Worm (Caenorhabditis elegans) whole organism, midembryonic: ENCODE measurements around the gene C02B10.3.

Experiments used
- cog-1 ChIP-seq: sonication (generic microtip); optimal IDR thresholded peaks from 2 replicates; lab custom pipeline; 2016; ENCODE audit warnings: missing genetic modification characterization, missing compliant biosample characterization
- flt-1 ChIP-seq: fragments of 200-800 bp; sonication (Bioruptor generic); IDR thresholded peaks from 2 replicates; pipeline ENCODE4 v1.3.6; 2022; ENCODE audit warnings: missing genetic modification characterization, missing compliant biosample characterization
- tab-1 ChIP-seq: fragments of 200-800 bp; sonication (Bioruptor generic); IDR thresholded peaks from 2 replicates; pipeline ENCODE4 v1.3.6; 2022; ENCODE audit warnings: missing genetic modification characterization, missing compliant biosample characterization
- ztf-23 ChIP-seq: fragments of 200-800 bp; sonication (Bioruptor generic); IDR thresholded peaks from 2 replicates; pipeline ENCODE4 v1.3.6; 2022; ENCODE audit warnings: missing genetic modification reagents, missing genetic modification characterization, missing compliant biosample characterization

DNA sequence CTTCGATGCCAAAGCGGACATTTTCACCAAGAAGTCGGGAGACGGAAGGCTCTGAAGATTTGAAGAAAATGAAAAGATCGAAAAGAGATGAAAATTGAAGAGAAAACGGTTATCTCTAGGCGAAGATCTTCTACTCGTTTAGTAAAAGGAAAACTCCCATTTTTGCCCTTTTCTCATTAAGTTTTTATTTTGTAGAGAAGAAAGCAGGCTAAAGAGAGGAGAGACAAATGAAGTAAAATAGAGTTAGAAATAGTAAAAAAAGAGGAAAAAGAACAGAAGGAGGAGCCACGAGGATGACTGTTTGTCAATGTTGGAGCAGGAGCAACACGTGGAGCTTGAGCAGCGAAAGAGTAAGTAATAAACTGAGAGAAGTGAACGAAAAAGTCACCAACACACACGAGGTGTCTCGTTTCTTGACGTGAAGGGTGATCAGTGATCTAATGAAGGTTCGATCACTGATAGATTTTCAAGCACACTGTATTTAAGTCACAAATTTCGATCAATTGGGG lies 14.2 kb downstream of the C02B10.3 start, which contains the start of gene ivd-1:
- no peak for TF ChIP-seq flt-1 (GFP tag; lab: Robert Waterston, UW)
- no peak for TF ChIP-seq tab-1 (GFP tag; lab: Robert Waterston, UW)
- TF ChIP-seq cog-1 (tag; lab: Kevin White, UChicago) = no peak
- TF ChIP-seq ztf-23 (GFP tag; lab: Robert Waterston, UW) = no peak
